Worm (Caenorhabditis elegans) whole organism, L3 larva: ENCODE data around the gene C47A4.5.

Experiments used
- fos-1 ChIP-seq: fragments of 150-350 bp; optimal IDR thresholded peaks from 2 replicates; lab custom pipeline; 2014; ENCODE audit warnings: missing biosample characterization, missing genetic modification characterization
- nhr-12 ChIP-seq: fragments of 150-350 bp; optimal IDR thresholded peaks from 2 replicates; lab custom pipeline; 2014; ENCODE audit warnings: missing biosample characterization, missing genetic modification characterization
- skn-1 ChIP-seq: fragments of 150-350 bp; optimal IDR thresholded peaks from 2 replicates; lab custom pipeline; 2014; ENCODE audit warnings: missing biosample characterization, missing genetic modification characterization
- unc-62 ChIP-seq: fragments of 150-350 bp; sonication (generic microtip); optimal IDR thresholded peaks from 4 replicates; lab custom pipeline; 2014; ENCODE audit warnings: missing biosample characterization, missing genetic modification reagents, missing genetic modification characterization
- zag-1 ChIP-seq: fragments of 150-350 bp; optimal IDR thresholded peaks from 2 replicates; lab custom pipeline; 2014; ENCODE audit warnings: missing biosample characterization, missing genetic modification characterization
- ztf-4 ChIP-seq: fragments of 150-350 bp; optimal IDR thresholded peaks from 2 replicates; lab custom pipeline; 2014; ENCODE audit warnings: missing biosample characterization, missing genetic modification characterization

- TF ChIP-seq skn-1 (tag; lab: Kevin White, UChicago) (no peak), fos-1 (tag; lab: Kevin White, UChicago) (no peak), zag-1 (no peak), nhr-12 (tag; lab: Kevin White, UChicago) (no peak), ztf-4 (tag; lab: Kevin White, UChicago) (no peak), unc-62 (GFP tag; lab: Kevin White, UChicago) (no peak)
Observed at ce11 chrIV:13701472-13701871, 44.0 kb upstream of the C47A4.5 start.
